Worm (Caenorhabditis elegans) whole organism, L2 larva: Measurements from ENCODE around the gene sym-2.

Experiments used
- blmp-1 ChIP-seq: sonication (generic microtip); optimal IDR thresholded peaks from 2 replicates; lab custom pipeline; 2017; ENCODE audit warnings: missing genetic modification characterization, mild to moderate bottlenecking, missing compliant biosample characterization, antibody characterized with exemption, moderate library complexity; ENCODE audit not compliant: insufficient read depth
- dmd-4 ChIP-seq: sonication (generic microtip); optimal IDR thresholded peaks from 2 replicates; lab custom pipeline; 2017; ENCODE audit warnings: missing biosample characterization, missing genetic modification characterization
- mab-5 ChIP-seq: fragments of 150-350 bp; optimal IDR thresholded peaks from 2 replicates; lab custom pipeline; 2014; ENCODE audit warnings: missing biosample characterization, missing genetic modification characterization
- nhr-11 ChIP-seq: fragments of 150-350 bp; optimal IDR thresholded peaks from 2 replicates; lab custom pipeline; 2014; ENCODE audit warnings: missing biosample characterization, missing genetic modification characterization
- nhr-6 ChIP-seq: fragments of 150-350 bp; optimal IDR thresholded peaks from 2 replicates; lab custom pipeline; 2014; ENCODE audit warnings: missing biosample characterization, missing genetic modification characterization
- skn-1 ChIP-seq: sonication (generic microtip); optimal IDR thresholded peaks from 2 replicates; lab custom pipeline; 2017; ENCODE audit warnings: missing biosample characterization, missing genetic modification characterization
- snpc-4 ChIP-seq: fragments of 150-350 bp; optimal IDR thresholded peaks from 2 replicates; lab custom pipeline; 2014; ENCODE audit warnings: missing biosample characterization, missing genetic modification characterization
- unc-55 ChIP-seq: fragments of 150-350 bp; sonication (generic microtip); optimal IDR thresholded peaks from 3 replicates; lab custom pipeline; 2014; ENCODE audit warnings: missing biosample characterization, missing genetic modification reagents, missing genetic modification characterization

DNA sequence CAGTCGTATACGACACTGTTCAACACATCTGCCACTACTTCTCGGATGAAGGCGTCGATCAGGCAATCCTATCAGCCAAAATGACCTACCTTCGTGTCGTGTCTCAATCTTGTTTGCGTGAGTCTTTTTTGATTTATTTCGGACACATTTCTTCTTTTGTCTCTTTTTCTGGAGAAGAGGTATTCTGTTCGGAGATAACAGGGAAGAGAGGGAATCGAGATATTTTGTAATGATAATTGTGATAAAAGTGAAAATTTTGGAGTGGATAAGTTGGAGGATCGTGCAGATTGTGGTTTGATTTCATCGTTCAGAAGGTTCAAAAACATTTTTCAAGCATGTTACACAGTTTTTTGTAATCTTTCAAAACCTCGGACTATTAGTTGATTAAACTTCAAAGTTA is 45.5 kb upstream of the sym-2 start:
- TF ChIP-seq blmp-1 (tag; lab: Kevin White, UChicago) (no peak), nhr-6 (tag; lab: Kevin White, UChicago) (no peak), unc-55 (GFP tag; lab: Kevin White, UChicago) (no peak), skn-1 (tag; lab: Kevin White, UChicago) (no peak), dmd-4 (no peak), nhr-11 (tag; lab: Kevin White, UChicago) (no peak), mab-5 (no peak), snpc-4 (tag; lab: Kevin White, UChicago) (no peak)
